Worm (Caenorhabditis elegans): ENCODE data around the gene txdc-9.

The txdc-9 gene

DNA sequence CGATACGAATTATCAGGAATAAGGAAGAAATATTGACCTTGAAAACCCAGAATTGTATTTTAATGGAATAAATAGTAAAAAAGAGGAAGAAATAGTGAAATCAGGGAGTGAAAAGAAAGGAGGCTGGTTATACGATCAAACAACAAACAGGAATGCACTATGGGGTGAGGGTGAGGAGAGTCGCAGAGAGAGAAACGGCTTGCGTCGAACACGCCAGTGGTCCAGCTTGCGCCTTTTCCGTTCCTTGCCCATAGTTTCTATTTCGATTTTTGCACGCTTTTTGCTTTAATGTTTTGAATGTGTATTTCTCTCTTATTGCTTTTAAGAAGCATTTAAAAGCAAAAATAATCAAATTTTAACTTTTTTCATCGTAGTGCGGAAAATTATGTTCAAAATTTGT is 21.7 kb downstream of the txdc-9 start (continued):
- TF ChIP-seq nhr-19 (GFP tag; conservative IDR thresholded peaks at IDR 0.05) (peak; percentile 78), ets-5 (GFP tag; IDR thresholded peaks at IDR 0.05) (no peak), nhr-77 (tag; optimal IDR thresholded peaks at IDR 0.05) (peak; percentile 85), elt-3 (tag; optimal IDR thresholded peaks at IDR 0.05) (peak in 3 of 6 experiments; percentile 18 to 74 (median 60)), hpl-2 (GFP tag; optimal IDR thresholded peaks at IDR 0.05) (peak; percentile 49), pag-3 (tag; optimal IDR thresholded peaks at IDR 0.05; ENCODE audit: borderline replicate concordance, insufficient read depth) (no peak), fos-1 (tag; optimal IDR thresholded peaks at IDR 0.05) (peak; percentile 70), dpl-1 (GFP tag; optimal IDR thresholded peaks at IDR 0.05) (peak; percentile 73 to 79 (median 76)), lin-13 (GFP tag; optimal IDR thresholded peaks at IDR 0.05) (peak; percentile 82), ceh-82 (tag; optimal IDR thresholded peaks at IDR 0.05) (peak; percentile 50 to 88 (median 73)), ceh-63 (GFP tag; optimal IDR thresholded peaks at IDR 0.05) (no peak), fkh-10 (GFP tag; optimal IDR thresholded peaks at IDR 0.05) (peak; percentile 18), unc-62 (GFP tag; optimal IDR thresholded peaks at IDR 0.05) (no peak), swsn-7 (tag; optimal IDR thresholded peaks at IDR 0.05) (peak; percentile 75), tlp-1 (tag; optimal IDR thresholded peaks at IDR 0.05) (no peak), F16B12.6 (tag; optimal IDR thresholded peaks at IDR 0.05) (peak; percentile 55), lsy-2 (tag; optimal IDR thresholded peaks at IDR 0.05) (peak; percentile 86 to 92), lin-35 (GFP tag; optimal IDR thresholded peaks at IDR 0.05) (peak; percentile 84 to 89), fkh-8 (tag; optimal IDR thresholded peaks at IDR 0.05) (peak; percentile 75), efl-1 (optimal IDR thresholded peaks at IDR 0.05) (peak; percentile 84 to 89), efl-1 (GFP tag; optimal IDR thresholded peaks at IDR 0.05 in 1 of 2) (peak; percentile 72 to 97), egl-27 (tag; optimal IDR thresholded peaks at IDR 0.05) (no peak), blmp-1 (tag; optimal IDR thresholded peaks at IDR 0.05) (peak; percentile 93), nhr-71 (tag; optimal IDR thresholded peaks at IDR 0.05) (peak; percentile 85), unc-130 (tag; optimal IDR thresholded peaks at IDR 0.05) (no peak), ztf-11 (tag; optimal IDR thresholded peaks at IDR 0.05) (no peak), hlh-4 (tag; optimal IDR thresholded peaks at IDR 0.05) (no peak), ceh-88 (GFP tag; IDR thresholded peaks at IDR 0.05) (peak; percentile 51; the same call in 1 of the 2 replicates), ztf-4 (tag; optimal IDR thresholded peaks at IDR 0.05) (peak; percentile 66), pax-3 (tag; optimal IDR thresholded peaks at IDR 0.05) (no peak), aha-1 (tag; optimal IDR thresholded peaks at IDR 0.05) (no peak), sox-4 (tag; optimal IDR thresholded peaks at IDR 0.05) (no peak), nhr-76 (tag; optimal IDR thresholded peaks at IDR 0.05) (no peak), unc-98 (GFP tag; IDR thresholded peaks at IDR 0.05) (no peak), xbp-1 (tag; optimal IDR thresholded peaks at IDR 0.05) (peak; percentile 65), snu-23 (GFP tag; optimal IDR thresholded peaks at IDR 0.05) (peak; percentile 86), sup-37 (GFP tag; optimal IDR thresholded peaks at IDR 0.05) (no peak), irx-1 (tag; optimal IDR thresholded peaks at IDR 0.05) (no peak), lin-15B (tag; optimal IDR thresholded peaks at IDR 0.05) (peak; percentile 55), hlh-17 (GFP tag; optimal IDR thresholded peaks at IDR 0.05; ENCODE audit: borderline replicate concordance) (no peak), C04F5.9 (tag; optimal IDR thresholded peaks at IDR 0.05) (no peak), C16A3.4 (tag; optimal IDR thresholded peaks at IDR 0.05) (peak; percentile 92), mdl-1 (tag; optimal IDR thresholded peaks at IDR 0.05) (peak in 1 of 2 experiments; percentile 58), unc-86 (tag; optimal IDR thresholded peaks at IDR 0.05) (peak; percentile 52), nhr-20 (tag; optimal IDR thresholded peaks at IDR 0.05) (peak; percentile 77), isw-1 (GFP tag; IDR thresholded peaks at IDR 0.05) (peak; percentile 46), snpc-4 (tag; optimal IDR thresholded peaks at IDR 0.05) (no peak), mab-9 (GFP tag; IDR thresholded peaks at IDR 0.05) (no peak), aly-2 (tag; optimal IDR thresholded peaks at IDR 0.05) (peak; percentile 43), rnt-1 (tag; optimal IDR thresholded peaks at IDR 0.05) (peak; percentile 83), lir-3 (tag; optimal IDR thresholded peaks at IDR 0.05; ENCODE audit: poor library complexity) (peak; percentile 12), nhr-47 (tag; optimal IDR thresholded peaks at IDR 0.05) (peak; percentile 65)
